Fruit fly (Drosophila melanogaster): ENCODE data around the gene Pde1c.

Gene Pde1c

DNA sequence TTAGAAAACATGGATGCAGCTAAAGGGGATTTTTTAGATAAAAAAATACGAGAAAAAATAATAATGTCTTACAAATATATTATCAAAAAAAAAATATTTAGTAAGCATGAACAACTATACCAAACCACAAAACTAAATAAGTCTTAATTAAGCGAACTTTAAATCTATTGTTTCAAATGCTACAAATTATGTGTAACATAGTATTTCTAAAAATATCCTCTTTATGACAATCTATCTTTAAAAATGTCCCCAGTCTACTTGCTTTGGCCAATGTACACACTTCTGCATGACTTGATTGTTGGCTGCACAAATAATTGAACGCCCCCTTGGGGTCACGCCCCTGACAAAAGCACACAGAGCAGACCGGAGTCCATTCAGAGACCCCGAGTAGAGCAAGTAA, 3.2 kb upstream of the Pde1c start (continued):
- TF ChIP-seq CG8388 (GFP tag; optimal IDR thresholded peaks at IDR 0.05) (no peak), B-H2 (GFP tag; optimal IDR thresholded peaks at IDR 0.05) (no peak), Nf-YB (GFP tag; optimal IDR thresholded peaks at IDR 0.05) (no peak), CG42726 (GFP tag; IDR thresholded peaks at IDR 0.05; ENCODE audit: partially characterized antibody) (no peak), CG10431 (GFP tag; optimal IDR thresholded peaks at IDR 0.05) (no peak), CG7786 (GFP tag; optimal IDR thresholded peaks at IDR 0.05) (no peak), rib (GFP tag; IDR thresholded peaks at IDR 0.05) (no peak), btn (GFP tag; optimal IDR thresholded peaks at IDR 0.05) (no peak), CG15514 (GFP tag; optimal IDR thresholded peaks at IDR 0.05) (no peak), BtbVII (GFP tag; optimal IDR thresholded peaks at IDR 0.05) (peak; percentile 9), ac (GFP tag; optimal IDR thresholded peaks at IDR 0.05) (no peak), Oaz (GFP tag; IDR thresholded peaks at IDR 0.05) (no peak), CG4328 (GFP tag; optimal IDR thresholded peaks at IDR 0.05) (no peak), row (GFP tag; IDR thresholded peaks at IDR 0.05) (no peak; the same call in 2 of the 3 replicates), esg (GFP tag; conservative IDR thresholded peaks at IDR 0.05) (0 out of 2 replicates have a peak, but pooled peaks have one; percentile 11), sisA (GFP tag; IDR thresholded peaks at IDR 0.05) (peak; percentile 46; the same call in 1 of the 2 replicates), CG32772 (GFP tag; IDR thresholded peaks at IDR 0.05) (no peak), hth (optimal IDR thresholded peaks at IDR 0.05) (no peak), eyg (GFP tag; optimal IDR thresholded peaks at IDR 0.05) (no peak), CG31441 (GFP tag; IDR thresholded peaks at IDR 0.05) (peak; percentile 43; the same call in 1 of the 2 replicates), pfk (GFP tag; optimal IDR thresholded peaks at IDR 0.05) (no peak), gro (GFP tag; optimal IDR thresholded peaks at IDR 0.05) (no peak), CG8924 (tag; optimal IDR thresholded peaks at IDR 0.05) (no peak), CG34422 (GFP tag; IDR thresholded peaks at IDR 0.05) (no peak), Bteb2 (GFP tag; optimal IDR thresholded peaks at IDR 0.05) (no peak), D19B (GFP tag; optimal IDR thresholded peaks at IDR 0.05) (no peak), CG13287 (GFP tag; IDR thresholded peaks at IDR 0.05; ENCODE audit: partially characterized antibody) (no peak), knrl (GFP tag; IDR thresholded peaks at IDR 0.05; ENCODE audit: partially characterized antibody) (no peak), nom (GFP tag; optimal IDR thresholded peaks at IDR 0.05) (no peak), NfI (GFP tag; optimal IDR thresholded peaks at IDR 0.05) (peak; percentile 4), CG8089 (GFP tag; optimal IDR thresholded peaks at IDR 0.05) (no peak), Kr (GFP tag; optimal IDR thresholded peaks at IDR 0.05) (no peak), Lpt (GFP tag; optimal IDR thresholded peaks at IDR 0.05) (no peak), Neu2 (GFP tag; optimal IDR thresholded peaks at IDR 0.05; ENCODE audit: borderline replicate concordance) (no peak), lbe (GFP tag; optimal IDR thresholded peaks at IDR 0.05) (no peak), shn (GFP tag; optimal IDR thresholded peaks at IDR 0.05) (no peak), Dip2 (GFP tag; IDR thresholded peaks at IDR 0.05) (no peak), tap (tag; optimal IDR thresholded peaks at IDR 0.05) (no peak), CG10267 (tag; optimal IDR thresholded peaks at IDR 0.05) (no peak), p53 (GFP tag; optimal IDR thresholded peaks at IDR 0.05) (no peak), CG9215 (GFP tag; IDR thresholded peaks at IDR 0.05) (no peak), pum (GFP tag; optimal IDR thresholded peaks at IDR 0.05) (no peak), disco-r (GFP tag; optimal IDR thresholded peaks at IDR 0.05) (no peak), Pdp1 (GFP tag; optimal IDR thresholded peaks at IDR 0.05) (no peak), CG17829 (tag; optimal IDR thresholded peaks at IDR 0.05) (no peak), CG4360 (GFP tag; IDR thresholded peaks at IDR 0.05) (no peak), Stat92E (GFP tag; optimal IDR thresholded peaks at IDR 0.05) (no peak), mam (GFP tag; optimal IDR thresholded peaks at IDR 0.05) (no peak), CG18262 (tag; optimal IDR thresholded peaks at IDR 0.05) (no peak), zf30C (GFP tag; optimal IDR thresholded peaks at IDR 0.05) (no peak), inv (GFP tag; IDR thresholded peaks at IDR 0.05; ENCODE audit: partially characterized antibody) (no peak), zfh1 (GFP tag; IDR thresholded peaks at IDR 0.05) (no peak)
